Fruit fly (Drosophila melanogaster) Kc167 (cell line): ENCODE measurements around the gene CG7332.

Experiments
- Myc ChIP-seq: fragments of >200 bp; optimal IDR thresholded peaks from 2 replicates; lab custom pipeline; 2017; ENCODE audit warnings: missing external identifiers
- Sin3A ChIP-seq: fragments of >200 bp; optimal IDR thresholded peaks from 2 replicates; lab custom pipeline; 2018; ENCODE audit warnings: missing external identifiers
- insv ChIP-seq: fragments of >200 bp; optimal IDR thresholded peaks from 3 replicates; lab custom pipeline; 2018; ENCODE audit warnings: missing external identifiers
- psq ChIP-seq: fragments of >200 bp; optimal IDR thresholded peaks from 2 replicates; lab custom pipeline; 2017; ENCODE audit warnings: missing external identifiers

DNA sequence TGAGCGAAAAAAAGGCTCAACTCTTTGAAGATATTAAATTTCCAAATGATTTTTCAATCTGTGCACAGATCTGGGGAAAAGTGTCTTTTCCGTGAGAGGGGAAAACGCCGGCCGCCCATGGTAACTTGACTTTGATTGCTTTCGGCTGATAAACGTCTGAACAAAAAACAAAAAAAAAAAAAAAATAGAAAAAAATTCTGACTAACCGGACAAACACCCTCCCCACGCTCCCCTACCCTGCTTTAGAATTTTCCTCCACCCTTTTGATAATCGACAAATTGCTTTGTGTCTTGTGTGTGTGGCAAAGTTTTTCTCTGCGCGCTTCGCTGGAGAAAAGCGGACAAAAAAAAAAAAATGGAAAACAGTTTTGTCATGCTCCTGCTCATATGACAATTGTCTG, 49.1 kb downstream of the CG7332 start:
- TF ChIP-seq Sin3A (no peak), psq (lab: Kevin White, UChicago) (no peak), insv (lab: Kevin White, UChicago) (no peak), Myc (lab: Kevin White, UChicago) (no peak)
